Fruit fly (Drosophila melanogaster): ENCODE results near the gene CG4793.
A peak's percentile ranks its signal among the peaks of the same experiment; 100 is the strongest.

CG4793 gene

dm6 chr2L:15910937-15911590 lies 12.1 kb upstream of the CG4793 start (continued):
- TF ChIP-seq sd (tag; optimal IDR thresholded peaks at IDR 0.05) = peak; percentile 86
- no peak for TF ChIP-seq Dfd (GFP tag; optimal IDR thresholded peaks at IDR 0.05)
- TF ChIP-seq CG7745 (tag; optimal IDR thresholded peaks at IDR 0.05) = peak; percentile 63
- peak; percentile 90 for TF ChIP-seq CG4282 (GFP tag; optimal IDR thresholded peaks at IDR 0.05)
- peak; percentile 93 for TF ChIP-seq croc (GFP tag; conservative IDR thresholded peaks at IDR 0.05)
- peak; percentile 90 for TF ChIP-seq schlank (tag; optimal IDR thresholded peaks at IDR 0.05)
- TF ChIP-seq CG11093 (GFP tag; IDR thresholded peaks at IDR 0.05) = peak; percentile 92
- peak; percentile 91 for TF ChIP-seq CG12942 (GFP tag; optimal IDR thresholded peaks at IDR 0.05)
- TF ChIP-seq CG17328 (GFP tag; IDR thresholded peaks at IDR 0.05) = peak; percentile 97
- peak; percentile 95 for TF ChIP-seq CG7372 (GFP tag; IDR thresholded peaks at IDR 0.05)
- TF ChIP-seq sim (GFP tag; IDR thresholded peaks at IDR 0.05) = peak; percentile 91
- peak; percentile 87 for TF ChIP-seq CG4404 (GFP tag; IDR thresholded peaks at IDR 0.05)
- TF ChIP-seq Fer3 (tag; optimal IDR thresholded peaks at IDR 0.05) = peak; percentile 94
- TF ChIP-seq CG17912 (GFP tag; optimal IDR thresholded peaks at IDR 0.05) = peak; percentile 85
- TF ChIP-seq MTF-1 (GFP tag; optimal IDR thresholded peaks at IDR 0.05; ENCODE audit: borderline replicate concordance) = peak; percentile 67
- peak; percentile 89 for TF ChIP-seq Taf1 (GFP tag; IDR thresholded peaks at IDR 0.05)
- TF ChIP-seq grn (GFP tag; optimal IDR thresholded peaks at IDR 0.05) = peak; percentile 88
- TF ChIP-seq unpg (GFP tag; optimal IDR thresholded peaks at IDR 0.05) = peak; percentile 98
- peak; percentile 95 for TF ChIP-seq ase (GFP tag; IDR thresholded peaks at IDR 0.05)
- peak; percentile 96 for TF ChIP-seq CG1529 (GFP tag; optimal IDR thresholded peaks at IDR 0.05)
- peak; percentile 87 for TF ChIP-seq CG6654 (GFP tag; optimal IDR thresholded peaks at IDR 0.05)
- peak; percentile 99 for TF ChIP-seq sens (GFP tag)
- peak; percentile 89 for TF ChIP-seq Rx (GFP tag; IDR thresholded peaks at IDR 0.05)
- peak; percentile 85 for TF ChIP-seq MBD-R2 (GFP tag; IDR thresholded peaks at IDR 0.05)
- peak; percentile 76; the same call in 1 of the 2 replicates for TF ChIP-seq Doc2 (GFP tag; IDR thresholded peaks at IDR 0.05)
- TF ChIP-seq slou (GFP tag; optimal IDR thresholded peaks at IDR 0.05) = peak; percentile 86
- TF ChIP-seq wek (GFP tag; optimal IDR thresholded peaks at IDR 0.05) = peak; percentile 92
- TF ChIP-seq CG8359 (GFP tag; optimal IDR thresholded peaks at IDR 0.05; ENCODE audit: borderline replicate concordance) = peak; percentile 90
- no peak for TF ChIP-seq Lpt (GFP tag; optimal IDR thresholded peaks at IDR 0.05)
- TF ChIP-seq CG3163 (GFP tag; optimal IDR thresholded peaks at IDR 0.05) = peak; percentile 79
- peak; percentile 16 for TF ChIP-seq pros (GFP tag; optimal IDR thresholded peaks at IDR 0.05)
- TF ChIP-seq cg (GFP tag; optimal IDR thresholded peaks at IDR 0.05) = peak; percentile 54
- no peak for TF ChIP-seq tll (GFP tag; optimal IDR thresholded peaks at IDR 0.05)
- TF ChIP-seq maf-S (GFP tag; optimal IDR thresholded peaks at IDR 0.05) = peak; percentile 95
- no peak for TF ChIP-seq D (optimal IDR thresholded peaks at IDR 0.05)
- peak; percentile 94 for TF ChIP-seq D (GFP tag; optimal IDR thresholded peaks at IDR 0.05)
- no peak for TF ChIP-seq kah (GFP tag; optimal IDR thresholded peaks at IDR 0.05)
- peak; percentile 82 for TF ChIP-seq CG10565 (GFP tag; optimal IDR thresholded peaks at IDR 0.05)
- peak; percentile 96 for TF ChIP-seq CG14441 (GFP tag; IDR thresholded peaks at IDR 0.05)
- TF ChIP-seq CG2889 (GFP tag; IDR thresholded peaks at IDR 0.05) = peak; percentile 92
- peak; percentile 96 for TF ChIP-seq Hsf (GFP tag; optimal IDR thresholded peaks at IDR 0.05)
- TF ChIP-seq her (GFP tag; optimal IDR thresholded peaks at IDR 0.05) = peak; percentile 94
- peak; percentile 95 for TF ChIP-seq Dad (GFP tag; optimal IDR thresholded peaks at IDR 0.05)
- TF ChIP-seq gem (tag; optimal IDR thresholded peaks at IDR 0.05) = peak; percentile 98
- peak; percentile 82 for TF ChIP-seq Ets97D (GFP tag; optimal IDR thresholded peaks at IDR 0.05)
- peak; percentile 85 for TF ChIP-seq Mad (GFP tag; optimal IDR thresholded peaks at IDR 0.05)
- peak; percentile 90 for TF ChIP-seq CG13775 (GFP tag; optimal IDR thresholded peaks at IDR 0.05)
- TF ChIP-seq dpn (GFP tag; optimal IDR thresholded peaks at IDR 0.05) = peak; percentile 95 to 97
- peak; percentile 97 for TF ChIP-seq lmd (GFP tag; IDR thresholded peaks at IDR 0.05)
- TF ChIP-seq fd64A (GFP tag; optimal IDR thresholded peaks at IDR 0.05) = peak; percentile 92
- TF ChIP-seq CG7839 (tag; optimal IDR thresholded peaks at IDR 0.05) = peak; percentile 97

All from whole organism, embryonic.